Worm (Caenorhabditis elegans) whole organism, late embryonic: ENCODE results near the gene cest-2.2.
"Not testable (repeated sequence)": the region's sequence is repeated elsewhere in the genome, so short reads cannot be mapped to it uniquely, and the experiment has no call there.

ENCODE experiments used
- C08G9.2 ChIP-seq: sonication (generic microtip); optimal IDR thresholded peaks from 2 replicates; lab custom pipeline; 2016; ENCODE audit warnings: mild to moderate bottlenecking, missing genetic modification characterization, moderate library complexity, missing compliant biosample characterization
- C38D4.7 ChIP-seq: fragments of 200-800 bp; sonication (Bioruptor generic); optimal IDR thresholded peaks from 2 replicates; lab custom pipeline; 2018; ENCODE audit warnings: mild to moderate bottlenecking, missing genetic modification characterization, moderate library complexity, missing compliant biosample characterization
- K02D7.2 ChIP-seq: sonication (generic microtip); optimal IDR thresholded peaks from 2 replicates; lab custom pipeline; 2017; ENCODE audit warnings: mild to moderate bottlenecking, missing genetic modification characterization, missing compliant biosample characterization
- T23F11.4 ChIP-seq: fragments of 200-800 bp; sonication (Bioruptor generic); optimal IDR thresholded peaks from 2 replicates; lab custom pipeline; 2018; ENCODE audit warnings: mild to moderate bottlenecking, missing genetic modification characterization, missing compliant biosample characterization
- ahr-1 ChIP-seq: sonication (generic microtip); optimal IDR thresholded peaks from 2 replicates; lab custom pipeline; 2016; ENCODE audit warnings: missing genetic modification characterization, missing compliant biosample characterization
- ama-1 ChIP-seq: fragments of 150-350 bp; optimal IDR thresholded peaks from 2 replicates; lab custom pipeline; 2014
- ceh-14 ChIP-seq: sonication (generic microtip); optimal IDR thresholded peaks from 2 replicates; lab custom pipeline; 2016; ENCODE audit warnings: missing genotype, missing genetic modification characterization, missing compliant biosample characterization
- ceh-18 ChIP-seq: sonication (generic microtip); optimal IDR thresholded peaks from 2 replicates; lab custom pipeline; 2016; ENCODE audit warnings: missing genetic modification characterization, missing compliant biosample characterization
- ceh-19 ChIP-seq: fragments of 200-800 bp; sonication (Bioruptor generic); optimal IDR thresholded peaks from 2 replicates; lab custom pipeline; 2018; ENCODE audit warnings: mild to moderate bottlenecking, missing genetic modification characterization, missing compliant biosample characterization
- ceh-2 ChIP-seq: sonication (generic microtip); optimal IDR thresholded peaks from 2 replicates; lab custom pipeline; 2016; ENCODE audit warnings: missing genotype, missing genetic modification characterization, missing compliant biosample characterization
- ceh-22 ChIP-seq: sonication (generic microtip); optimal IDR thresholded peaks from 2 replicates; lab custom pipeline; 2017; ENCODE audit warnings: missing biosample characterization, missing genetic modification characterization
- ceh-24 ChIP-seq: sonication (generic microtip); optimal IDR thresholded peaks from 2 replicates; lab custom pipeline; 2016; ENCODE audit warnings: mild to moderate bottlenecking, missing genetic modification characterization, missing compliant biosample characterization
- ceh-30 ChIP-seq: fragments of 150-350 bp; optimal IDR thresholded peaks from 2 replicates; lab custom pipeline; 2014; ENCODE audit warnings: missing biosample characterization, missing genetic modification characterization
- ceh-34 ChIP-seq: sonication (generic microtip); optimal IDR thresholded peaks from 2 replicates; lab custom pipeline; 2016; ENCODE audit warnings: mild to moderate bottlenecking, missing genetic modification characterization, missing compliant biosample characterization
- dmd-4 ChIP-seq: sonication (generic microtip); optimal IDR thresholded peaks from 2 replicates; lab custom pipeline; 2016; ENCODE audit warnings: borderline replicate concordance, missing genetic modification characterization, missing compliant biosample characterization
- elt-2 ChIP-seq: sonication (generic microtip); optimal IDR thresholded peaks from 2 replicates; lab custom pipeline; 2016; ENCODE audit warnings: missing genetic modification reagents, missing genetic modification characterization, missing compliant biosample characterization
- elt-4 ChIP-seq: sonication (generic microtip); optimal IDR thresholded peaks from 2 replicates; lab custom pipeline; 2016; ENCODE audit warnings: missing genetic modification characterization, missing compliant biosample characterization
- ets-4 ChIP-seq: sonication (generic microtip); optimal IDR thresholded peaks from 2 replicates; lab custom pipeline; 2016; ENCODE audit warnings: missing genetic modification characterization, missing compliant biosample characterization
- eyg-1 ChIP-seq: sonication (generic microtip); optimal IDR thresholded peaks from 2 replicates; lab custom pipeline; 2016; ENCODE audit warnings: missing genotype, missing genetic modification characterization, missing compliant biosample characterization
- fax-1 ChIP-seq: sonication (generic microtip); optimal IDR thresholded peaks from 2 replicates; lab custom pipeline; 2016; ENCODE audit warnings: missing genotype, missing genetic modification characterization, missing compliant biosample characterization
- fkh-6 ChIP-seq: sonication (generic microtip); optimal IDR thresholded peaks from 2 replicates; lab custom pipeline; 2016; ENCODE audit warnings: missing genetic modification characterization, missing compliant biosample characterization
- hlh-13 ChIP-seq: fragments of 200-800 bp; sonication (Bioruptor generic); optimal IDR thresholded peaks from 2 replicates; lab custom pipeline; 2018; ENCODE audit warnings: mild to moderate bottlenecking, missing genetic modification characterization, missing compliant biosample characterization
- hlh-15 ChIP-seq: sonication (generic microtip); optimal IDR thresholded peaks from 2 replicates; lab custom pipeline; 2016; ENCODE audit warnings: missing genetic modification characterization, missing compliant biosample characterization
- hlh-30 ChIP-seq: sonication (generic microtip); optimal IDR thresholded peaks from 2 replicates; lab custom pipeline; 2017; ENCODE audit warnings: antibody characterized with exemption, missing genetic modification characterization, missing compliant biosample characterization; ENCODE audit not compliant: insufficient read depth
- hlh-6 ChIP-seq: sonication (generic microtip); optimal IDR thresholded peaks from 2 replicates; lab custom pipeline; 2016; ENCODE audit warnings: missing genotype, missing genetic modification characterization, missing compliant biosample characterization
- hlh-8 ChIP-seq: sonication (generic microtip); optimal IDR thresholded peaks from 2 replicates; lab custom pipeline; 2016; ENCODE audit warnings: missing genotype, missing genetic modification characterization, missing compliant biosample characterization
- lim-6 ChIP-seq: sonication (generic microtip); optimal IDR thresholded peaks from 2 replicates; lab custom pipeline; 2016; ENCODE audit warnings: missing genetic modification characterization, missing compliant biosample characterization
- lin-11 ChIP-seq: fragments of 200-800 bp; sonication (Bioruptor generic); optimal IDR thresholded peaks from 2 replicates; lab custom pipeline; 2018; ENCODE audit warnings: mild to moderate bottlenecking, missing genetic modification characterization, missing compliant biosample characterization
- madf-2 ChIP-seq: sonication (generic microtip); optimal IDR thresholded peaks from 2 replicates; lab custom pipeline; 2017; ENCODE audit warnings: missing genetic modification characterization, missing compliant biosample characterization
- nfya-1 ChIP-seq: sonication (generic microtip); optimal IDR thresholded peaks from 2 replicates; lab custom pipeline; 2017; ENCODE audit warnings: missing genetic modification characterization, mild to moderate bottlenecking, missing compliant biosample characterization, antibody characterized with exemption, moderate library complexity
- npax-4 ChIP-seq: sonication (generic microtip); optimal IDR thresholded peaks from 2 replicates; lab custom pipeline; 2016; ENCODE audit warnings: missing genetic modification characterization, missing compliant biosample characterization
- pag-3 ChIP-seq: sonication (generic microtip); optimal IDR thresholded peaks from 2 replicates; lab custom pipeline; 2016; ENCODE audit warnings: missing compliant biosample characterization, missing genetic modification characterization, borderline replicate concordance
- pax-1 ChIP-seq: fragments of 150-350 bp; optimal IDR thresholded peaks from 2 replicates; lab custom pipeline; 2014; ENCODE audit warnings: missing biosample characterization, missing genetic modification characterization
- pha-4 ChIP-seq: fragments of 150-350 bp; optimal IDR thresholded peaks from 2 replicates; lab custom pipeline; 2018; ENCODE audit warnings: missing biosample characterization, missing genetic modification reagents, missing genetic modification characterization
- pqm-1 ChIP-seq: sonication (generic microtip); optimal IDR thresholded peaks from 2 replicates; lab custom pipeline; 2016; ENCODE audit warnings: missing genetic modification characterization, missing compliant biosample characterization
- ref-2 ChIP-seq: sonication (generic microtip); optimal IDR thresholded peaks from 2 replicates; lab custom pipeline; 2016; ENCODE audit warnings: missing genetic modification characterization, missing compliant biosample characterization
- rnt-1 ChIP-seq: sonication (generic microtip); optimal IDR thresholded peaks from 2 replicates; lab custom pipeline; 2016; ENCODE audit warnings: missing genetic modification characterization, missing compliant biosample characterization
- sox-2 ChIP-seq: fragments of 200-800 bp; sonication (Bioruptor generic); IDR thresholded peaks from 2 replicates; pipeline ENCODE4 v1.3.6; 2022; ENCODE audit warnings: missing genetic modification reagents, missing genetic modification characterization, missing compliant biosample characterization
- sox-4 ChIP-seq: sonication (generic microtip); optimal IDR thresholded peaks from 2 replicates; lab custom pipeline; 2017; ENCODE audit warnings: mild to moderate bottlenecking, missing genetic modification characterization, inconsistent platforms, missing compliant biosample characterization
- tbx-2 ChIP-seq: sonication (generic microtip); optimal IDR thresholded peaks from 2 replicates; lab custom pipeline; 2016; ENCODE audit warnings: missing genetic modification characterization, missing compliant biosample characterization
- ttx-3 ChIP-seq: sonication (generic microtip); optimal IDR thresholded peaks from 2 replicates; lab custom pipeline; 2016; ENCODE audit warnings: missing genetic modification reagents, missing genetic modification characterization, missing compliant biosample characterization
- unc-3 ChIP-seq, 2 experiments: fragments of 200-800 bp in 1 of 2; sonication (Bioruptor generic) in 1 of 2; sonication (generic microtip) in 1 of 2; conservative IDR thresholded peaks in 1 of 2; optimal IDR thresholded peaks in 1 of 2; 2 replicates each; pipeline versions ENCODE4 v1.3.6 to Lab custom; 2016 to 2022; ENCODE audit warnings: missing compliant biosample characterization in 2 of 2, missing genetic modification characterization in 2 of 2, missing genetic modification reagents in 1 of 2
- unc-42 ChIP-seq: sonication (generic microtip); optimal IDR thresholded peaks from 2 replicates; lab custom pipeline; 2016; ENCODE audit warnings: missing genotype, missing genetic modification characterization, missing compliant biosample characterization
- unc-55 ChIP-seq: sonication (generic microtip); optimal IDR thresholded peaks from 2 replicates; lab custom pipeline; 2017; ENCODE audit warnings: missing biosample characterization, missing genetic modification reagents, missing genetic modification characterization
- unc-86 ChIP-seq: sonication (generic microtip); optimal IDR thresholded peaks from 2 replicates; lab custom pipeline; 2016; ENCODE audit warnings: missing genetic modification characterization, missing compliant biosample characterization
- zip-5 ChIP-seq: sonication (generic microtip); optimal IDR thresholded peaks from 2 replicates; lab custom pipeline; 2016; ENCODE audit warnings: missing genetic modification characterization, missing compliant biosample characterization
- ztf-16 ChIP-seq: sonication (generic microtip); optimal IDR thresholded peaks from 2 replicates; lab custom pipeline; 2017; ENCODE audit warnings: missing genetic modification characterization, missing compliant biosample characterization

The cest-2.2 gene

ce11 chrV:14139252-14140100 lies 35.7 kb downstream of the cest-2.2 start (continued):
- TF ChIP-seq madf-2 (tag; lab: Kevin White, UChicago), result no peak
- no peak for TF ChIP-seq ceh-14 (tag; lab: Kevin White, UChicago)
- peak; percentile 43 for TF ChIP-seq nfya-1
- no peak for TF ChIP-seq ceh-24 (tag; lab: Kevin White, UChicago)
- TF ChIP-seq hlh-8 (tag; lab: Kevin White, UChicago), result no peak
- no peak for TF ChIP-seq hlh-13
- peak; percentile 23 for TF ChIP-seq unc-42 (tag; lab: Kevin White, UChicago)
- no peak for TF ChIP-seq ref-2 (tag; lab: Kevin White, UChicago)
- TF ChIP-seq C38D4.7 (GFP tag; lab: Kevin White, UChicago), result no peak
- no peak for TF ChIP-seq lin-11 (tag; lab: Kevin White, UChicago)
- no peak for TF ChIP-seq K02D7.2 (tag; lab: Kevin White, UChicago)
- TF ChIP-seq elt-4 (tag; lab: Kevin White, UChicago), result no peak
- no peak for TF ChIP-seq pax-1
- TF ChIP-seq lim-6, result no peak
- TF ChIP-seq pag-3 (tag; lab: Kevin White, UChicago), result no peak
- TF ChIP-seq npax-4 (tag; lab: Kevin White, UChicago), result no peak
- no peak for TF ChIP-seq eyg-1 (tag; lab: Kevin White, UChicago)
- TF ChIP-seq ceh-18 (tag; lab: Kevin White, UChicago), result no peak
- TF ChIP-seq pha-4 (tag; lab: Kevin White, UChicago), result no peak
- no peak for TF ChIP-seq ceh-22 (tag; lab: Kevin White, UChicago)
- TF ChIP-seq hlh-6 (tag; lab: Kevin White, UChicago), result no peak
- no peak for TF ChIP-seq sox-4 (tag; lab: Kevin White, UChicago)
- no peak for TF ChIP-seq dmd-4 (tag; lab: Kevin White, UChicago)
- TF ChIP-seq zip-5 (tag; lab: Kevin White, UChicago), result no peak
- no peak for TF ChIP-seq C08G9.2 (tag; lab: Kevin White, UChicago)
- no peak for TF ChIP-seq ztf-16
- no peak for TF ChIP-seq ttx-3 (tag; lab: Kevin White, UChicago)
- TF ChIP-seq ama-1 (lab: Kevin White, UChicago), result no peak
- peak; percentile 18 for TF ChIP-seq tbx-2 (tag; lab: Kevin White, UChicago)
- no peak for TF ChIP-seq unc-55

DNA sequence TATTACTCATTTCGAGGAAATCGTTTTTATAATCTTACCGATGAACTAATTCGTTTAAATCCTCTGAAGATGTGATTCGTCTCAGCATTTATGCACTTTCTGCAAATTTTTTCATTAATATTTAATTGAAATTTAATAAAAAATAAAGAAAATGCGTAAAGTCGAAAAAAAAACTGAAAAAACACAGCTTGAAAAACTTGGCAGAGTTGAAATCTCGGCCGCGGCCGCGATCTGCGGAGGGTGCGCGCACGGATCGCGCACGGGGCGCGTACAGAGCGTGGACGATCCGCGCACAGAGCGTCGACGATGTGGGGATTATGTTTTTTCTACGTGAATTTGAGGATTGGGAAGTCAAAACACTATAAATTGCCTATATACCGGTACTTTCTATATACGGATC lies 37.4 kb downstream of the cest-2.2 start, which contains the start of gene AH10.4:
AH10.4 (minus strand) TSS at position 101 of the 400 bp plus-strand sequence.
- not testable (repeated sequence) for TF ChIP-seq fkh-6 (tag; lab: Kevin White, UChicago); rnt-1; C38D4.7 (GFP tag; lab: Kevin White, UChicago)

DNA sequence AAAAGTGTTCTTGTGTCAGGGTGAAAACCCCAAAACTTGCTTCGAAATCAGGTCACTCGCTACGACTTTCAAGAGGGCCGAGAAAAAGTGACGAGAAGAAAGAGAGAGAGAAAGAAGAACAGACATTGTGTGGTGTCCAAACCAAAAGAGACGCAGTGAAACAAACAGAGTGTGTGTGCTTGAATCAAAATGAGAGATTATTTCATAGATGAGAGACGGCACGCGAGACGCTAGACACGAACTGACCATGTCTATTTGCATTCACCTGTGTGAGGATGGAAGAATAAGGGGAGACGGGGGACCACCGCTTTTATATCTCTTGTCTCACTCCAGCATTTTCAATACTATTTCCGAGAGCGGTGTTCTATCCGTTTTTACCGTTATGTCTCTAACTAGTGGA lies 39.0 kb downstream of the cest-2.2 start:
- peak; percentile 13 for TF ChIP-seq unc-86 (tag; lab: Kevin White, UChicago)
- TF ChIP-seq ceh-22 (tag; lab: Kevin White, UChicago), result no peak
- TF ChIP-seq ets-4 (tag; lab: Kevin White, UChicago), result peak; percentile 39
- no peak for TF ChIP-seq K02D7.2 (tag; lab: Kevin White, UChicago)
- peak; percentile 77 for TF ChIP-seq tbx-2 (tag; lab: Kevin White, UChicago)
- peak; percentile 34 for TF ChIP-seq ceh-2
- TF ChIP-seq ahr-1, result no peak
- peak; percentile 2; the same call in 1 of the 2 replicates for TF ChIP-seq sox-2
- no peak for TF ChIP-seq C08G9.2 (tag; lab: Kevin White, UChicago)
- TF ChIP-seq hlh-30 (tag; lab: Kevin White, UChicago), result peak; percentile 46
- TF ChIP-seq T23F11.4 (GFP tag; lab: Kevin White, UChicago), result no peak
- no peak for TF ChIP-seq pha-4 (tag; lab: Kevin White, UChicago)
- TF ChIP-seq hlh-15, result no peak
- TF ChIP-seq unc-42 (tag; lab: Kevin White, UChicago), result peak; percentile 1
- TF ChIP-seq ceh-30 (tag; lab: Kevin White, UChicago), result peak; percentile 0
- TF ChIP-seq pqm-1 (tag; lab: Kevin White, UChicago), result no peak
- TF ChIP-seq ceh-19 (GFP tag; lab: Kevin White, UChicago), result peak; percentile 67
- peak; percentile 13 for TF ChIP-seq zip-5 (tag; lab: Kevin White, UChicago)
- no peak for TF ChIP-seq fkh-6 (tag; lab: Kevin White, UChicago)
- peak; percentile 56 for TF ChIP-seq elt-2 (tag; lab: Kevin White, UChicago)
- peak; percentile 56 for TF ChIP-seq ceh-18 (tag; lab: Kevin White, UChicago)
- no peak for TF ChIP-seq unc-3 (GFP tag; conservative IDR thresholded peaks at IDR 0.05; lab: Robert Waterston, UW)
- TF ChIP-seq unc-3 (tag; optimal IDR thresholded peaks at IDR 0.05; lab: Kevin White, UChicago), result no peak
- TF ChIP-seq ceh-34, result peak; percentile 38
- TF ChIP-seq fax-1 (tag; lab: Kevin White, UChicago), result no peak
